Worm (Caenorhabditis elegans) whole organism, L1 larva: ENCODE data around the gene W03C9.1.

Experiments
- dpl-1 ChIP-seq, 3 experiments: fragments of 150-350 bp in 2 of 3; sonication (generic microtip) in 1 of 3; optimal IDR thresholded peaks; 2 replicates each; lab custom pipeline; 2014 to 2017; ENCODE audit warnings: missing biosample characterization in 3 of 3, missing genetic modification characterization in 3 of 3, missing genetic modification reagents in 3 of 3
- efl-1 ChIP-seq, 4 experiments: fragments of 150-350 bp; optimal IDR thresholded peaks in 3 of 4; peaks in 1 of 4; 1 replicate in 1 of 4; 2 replicates in 3 of 4; lab custom pipeline; 2014; ENCODE audit warnings: missing biosample characterization in 2 of 4, missing genetic modification characterization in 2 of 4, missing genetic modification reagents in 2 of 4
- elt-3 ChIP-seq, 6 experiments: fragments of 150-350 bp in 1 of 6; sonication (generic microtip); optimal IDR thresholded peaks; 2 replicates each; lab custom pipeline; 2017 to 2018; ENCODE audit warnings: missing biosample characterization in 6 of 6, missing genetic modification characterization in 6 of 6, inconsistent platforms in 1 of 6
- fkh-10 ChIP-seq: sonication (generic microtip); optimal IDR thresholded peaks from 2 replicates; lab custom pipeline; 2017; ENCODE audit warnings: missing biosample characterization, missing genetic modification reagents, missing genetic modification characterization
- nhr-12 ChIP-seq: sonication (generic microtip); optimal IDR thresholded peaks from 2 replicates; lab custom pipeline; 2017; ENCODE audit warnings: missing biosample characterization, missing genetic modification characterization
- pqm-1 ChIP-seq: sonication (generic microtip); optimal IDR thresholded peaks from 3 replicates; lab custom pipeline; 2017; ENCODE audit warnings: missing biosample characterization, missing genetic modification characterization
- zag-1 ChIP-seq: fragments of 150-350 bp; optimal IDR thresholded peaks from 2 replicates; lab custom pipeline; 2014; ENCODE audit warnings: missing biosample characterization, missing genetic modification characterization
- zip-4 ChIP-seq: fragments of 200-800 bp; sonication (Bioruptor generic); optimal IDR thresholded peaks from 2 replicates; lab custom pipeline; 2018; ENCODE audit warnings: mild to moderate bottlenecking, missing genetic modification characterization, moderate library complexity, missing compliant biosample characterization

ce11 chrII:11915770-11916554, 46.0 kb downstream of the W03C9.1 start, which contains the start of the genes vps-15 and hmg-12:
- TF ChIP-seq zip-4 (no peak), pqm-1 (tag; lab: Kevin White, UChicago) (no peak), nhr-12 (no peak), fkh-10 (no peak), zag-1 (tag; lab: Kevin White, UChicago) (no peak), elt-3 (tag; optimal IDR thresholded peaks at IDR 0.05; lab: Kevin White, UChicago) (no peak), dpl-1 (GFP tag; optimal IDR thresholded peaks at IDR 0.05; lab: Kevin White, UChicago) (peak in 2 of 3 experiments; percentile 10 to 19), efl-1 (optimal IDR thresholded peaks at IDR 0.05; lab: Kevin White, UChicago) (peak; percentile 31 to 85), efl-1 (GFP tag; optimal IDR thresholded peaks at IDR 0.05 in 1 of 2; lab: Kevin White, UChicago) (peak in 1 of 2 experiments; percentile 20)
